Worm (Caenorhabditis elegans) whole organism, L2 larva: ENCODE data around the gene let-805.
A peak's percentile ranks its signal among the peaks of the same experiment; 100 is the strongest.

Experiments
- C34F6.9 ChIP-seq: fragments of 150-350 bp; optimal IDR thresholded peaks from 2 replicates; lab custom pipeline; 2014; ENCODE audit warnings: missing biosample characterization, missing genetic modification characterization
- F13H6.1 ChIP-seq: sonication (generic microtip); optimal IDR thresholded peaks from 2 replicates; lab custom pipeline; 2016; ENCODE audit warnings: missing genetic modification characterization, missing compliant biosample characterization
- R02D3.7 ChIP-seq: fragments of 150-350 bp; optimal IDR thresholded peaks from 2 replicates; lab custom pipeline; 2014; ENCODE audit warnings: missing biosample characterization, missing genetic modification characterization
- Y55F3AM.14 ChIP-seq: fragments of 200-800 bp; sonication (Bioruptor generic); optimal IDR thresholded peaks from 2 replicates; lab custom pipeline; 2018; ENCODE audit warnings: mild to moderate bottlenecking, missing genetic modification characterization, missing compliant biosample characterization
- ZK546.5 ChIP-seq: sonication (generic microtip); optimal IDR thresholded peaks from 2 replicates; lab custom pipeline; 2017; ENCODE audit warnings: missing biosample characterization, missing genetic modification characterization
- alr-1 ChIP-seq: fragments of 150-350 bp; optimal IDR thresholded peaks from 2 replicates; lab custom pipeline; 2014; ENCODE audit warnings: missing biosample characterization, missing genetic modification characterization
- aly-2 ChIP-seq: fragments of 150-350 bp; optimal IDR thresholded peaks from 2 replicates; lab custom pipeline; 2014; ENCODE audit warnings: missing biosample characterization, missing genetic modification characterization
- ama-1 ChIP-seq: fragments of 150-350 bp; optimal IDR thresholded peaks from 2 replicates; lab custom pipeline; 2018; ENCODE audit warnings: inconsistent platforms
- blmp-1 ChIP-seq: sonication (generic microtip); optimal IDR thresholded peaks from 2 replicates; lab custom pipeline; 2017; ENCODE audit warnings: missing genetic modification characterization, mild to moderate bottlenecking, missing compliant biosample characterization, antibody characterized with exemption, moderate library complexity; ENCODE audit not compliant: insufficient read depth
- ceh-16 ChIP-seq: fragments of 150-350 bp; optimal IDR thresholded peaks from 2 replicates; lab custom pipeline; 2014; ENCODE audit warnings: missing biosample characterization, missing genetic modification characterization
- ceh-82 ChIP-seq: fragments of 150-350 bp; optimal IDR thresholded peaks from 2 replicates; lab custom pipeline; 2014; ENCODE audit warnings: missing biosample characterization, missing genetic modification characterization
- crh-2 ChIP-seq: sonication (generic microtip); optimal IDR thresholded peaks from 2 replicates; lab custom pipeline; 2017; ENCODE audit warnings: missing biosample characterization, missing genetic modification characterization
- dmd-4 ChIP-seq: sonication (generic microtip); optimal IDR thresholded peaks from 2 replicates; lab custom pipeline; 2017; ENCODE audit warnings: missing biosample characterization, missing genetic modification characterization
- egl-27 ChIP-seq: sonication (generic microtip); optimal IDR thresholded peaks from 3 replicates; lab custom pipeline; 2017; ENCODE audit warnings: missing biosample characterization, missing genetic modification reagents, missing genetic modification characterization
- elt-1 ChIP-seq: fragments of 150-350 bp; optimal IDR thresholded peaks from 2 replicates; lab custom pipeline; 2014; ENCODE audit warnings: missing biosample characterization, missing genetic modification characterization
- elt-3 ChIP-seq: sonication (generic microtip); optimal IDR thresholded peaks from 2 replicates; lab custom pipeline; 2017; ENCODE audit warnings: missing biosample characterization, missing genetic modification characterization
- fos-1 ChIP-seq: fragments of 150-350 bp; optimal IDR thresholded peaks from 2 replicates; lab custom pipeline; 2014; ENCODE audit warnings: missing biosample characterization, missing genetic modification characterization
- gmeb-1 ChIP-seq: fragments of 150-350 bp; optimal IDR thresholded peaks from 2 replicates; lab custom pipeline; 2014; ENCODE audit warnings: missing biosample characterization, missing genetic modification characterization
- lin-11 ChIP-seq: fragments of 150-350 bp; sonication (generic microtip); optimal IDR thresholded peaks from 2 replicates; lab custom pipeline; 2014; ENCODE audit warnings: missing biosample characterization, missing genetic modification characterization, inconsistent platforms, mixed read lengths
- lin-13 ChIP-seq: fragments of 150-350 bp; optimal IDR thresholded peaks from 2 replicates; lab custom pipeline; 2014; ENCODE audit warnings: missing biosample characterization, missing genetic modification reagents, missing genetic modification characterization
- lin-39 ChIP-seq: fragments of 150-350 bp; optimal IDR thresholded peaks from 2 replicates; lab custom pipeline; 2014; ENCODE audit warnings: missing biosample characterization, missing genetic modification reagents, missing genetic modification characterization
- lsy-2 ChIP-seq, 2 experiments: fragments of 150-350 bp in 1 of 2; sonication (generic microtip) in 1 of 2; optimal IDR thresholded peaks; 2 replicates each; lab custom pipeline; 2014 to 2017; ENCODE audit warnings: missing biosample characterization in 2 of 2, missing genetic modification characterization in 2 of 2
- mab-5 ChIP-seq: fragments of 150-350 bp; optimal IDR thresholded peaks from 2 replicates; lab custom pipeline; 2014; ENCODE audit warnings: missing biosample characterization, missing genetic modification characterization
- mbf-1 ChIP-seq: sonication (generic microtip); optimal IDR thresholded peaks from 2 replicates; lab custom pipeline; 2017; ENCODE audit warnings: missing biosample characterization, missing genetic modification characterization
- mdl-1 ChIP-seq, 2 experiments: fragments of 150-350 bp in 1 of 2; sonication (generic microtip) in 1 of 2; optimal IDR thresholded peaks; 2 replicates each; lab custom pipeline; 2017; ENCODE audit warnings: missing biosample characterization in 2 of 2, missing genetic modification characterization in 2 of 2
- nhr-10 ChIP-seq: sonication (generic microtip); optimal IDR thresholded peaks from 2 replicates; lab custom pipeline; 2017; ENCODE audit warnings: missing biosample characterization, missing genetic modification characterization
- nhr-11 ChIP-seq: fragments of 150-350 bp; optimal IDR thresholded peaks from 2 replicates; lab custom pipeline; 2014; ENCODE audit warnings: missing biosample characterization, missing genetic modification characterization
- nhr-12 ChIP-seq: fragments of 150-350 bp; optimal IDR thresholded peaks from 2 replicates; lab custom pipeline; 2014; ENCODE audit warnings: missing biosample characterization, missing genetic modification characterization
- nhr-129 ChIP-seq: fragments of 150-350 bp; optimal IDR thresholded peaks from 2 replicates; lab custom pipeline; 2014; ENCODE audit warnings: missing biosample characterization, missing genetic modification characterization
- nhr-21 ChIP-seq: fragments of 150-350 bp; optimal IDR thresholded peaks from 2 replicates; lab custom pipeline; 2014; ENCODE audit warnings: missing biosample characterization, missing genetic modification characterization
- nhr-23 ChIP-seq: fragments of 150-350 bp; optimal IDR thresholded peaks from 2 replicates; lab custom pipeline; 2014; ENCODE audit warnings: missing biosample characterization, missing genetic modification reagents, missing genetic modification characterization
- nhr-237 ChIP-seq: fragments of 150-350 bp; optimal IDR thresholded peaks from 2 replicates; lab custom pipeline; 2014; ENCODE audit warnings: missing biosample characterization, missing genetic modification characterization
- nhr-25 ChIP-seq: fragments of 150-350 bp; sonication (generic microtip); optimal IDR thresholded peaks from 3 replicates; lab custom pipeline; 2014; ENCODE audit warnings: missing biosample characterization, missing genetic modification characterization
- nhr-6 ChIP-seq: fragments of 150-350 bp; optimal IDR thresholded peaks from 2 replicates; lab custom pipeline; 2014; ENCODE audit warnings: missing biosample characterization, missing genetic modification characterization
- nhr-77 ChIP-seq: fragments of 150-350 bp; optimal IDR thresholded peaks from 2 replicates; lab custom pipeline; 2014; ENCODE audit warnings: missing biosample characterization, missing genetic modification characterization
- peb-1 ChIP-seq: fragments of 150-350 bp; optimal IDR thresholded peaks from 2 replicates; lab custom pipeline; 2014; ENCODE audit warnings: missing biosample characterization, missing genetic modification characterization
- sem-4 ChIP-seq: fragments of 150-350 bp; optimal IDR thresholded peaks from 2 replicates; lab custom pipeline; 2014; ENCODE audit warnings: missing biosample characterization, missing genetic modification reagents, missing genetic modification characterization
- skn-1 ChIP-seq: sonication (generic microtip); optimal IDR thresholded peaks from 2 replicates; lab custom pipeline; 2017; ENCODE audit warnings: missing biosample characterization, missing genetic modification characterization
- sma-3 ChIP-seq: sonication (generic microtip); optimal IDR thresholded peaks from 2 replicates; lab custom pipeline; 2016; ENCODE audit warnings: missing genetic modification reagents, missing genetic modification characterization, missing compliant biosample characterization
- sma-9 ChIP-seq, 2 experiments: fragments of 150-350 bp in 1 of 2; sonication (generic microtip) in 1 of 2; optimal IDR thresholded peaks; 2 replicates each; lab custom pipeline; 2014 to 2016; ENCODE audit warnings: missing genetic modification characterization in 2 of 2, mild to moderate bottlenecking in 1 of 2, missing biosample characterization in 1 of 2, missing compliant biosample characterization in 1 of 2, missing genetic modification reagents in 1 of 2, moderate library complexity in 1 of 2
- snpc-4 ChIP-seq: fragments of 150-350 bp; optimal IDR thresholded peaks from 2 replicates; lab custom pipeline; 2014; ENCODE audit warnings: missing biosample characterization, missing genetic modification characterization
- unc-39 ChIP-seq: fragments of 150-350 bp; optimal IDR thresholded peaks from 2 replicates; lab custom pipeline; 2014; ENCODE audit warnings: missing biosample characterization, missing genetic modification characterization
- unc-55 ChIP-seq: fragments of 150-350 bp; sonication (generic microtip); optimal IDR thresholded peaks from 3 replicates; lab custom pipeline; 2014; ENCODE audit warnings: missing biosample characterization, missing genetic modification reagents, missing genetic modification characterization
- unc-62 ChIP-seq: fragments of 150-350 bp; optimal IDR thresholded peaks from 2 replicates; lab custom pipeline; 2014; ENCODE audit warnings: missing biosample characterization, missing genetic modification reagents, missing genetic modification characterization
- zag-1 ChIP-seq: fragments of 150-350 bp; optimal IDR thresholded peaks from 2 replicates; lab custom pipeline; 2014; ENCODE audit warnings: missing biosample characterization, missing genetic modification characterization
- ztf-1 ChIP-seq: fragments of 200-800 bp; sonication (Bioruptor generic); conservative IDR thresholded peaks from 2 replicates; pipeline ENCODE4 v1.3.6; 2022; ENCODE audit warnings: missing genetic modification characterization, missing compliant biosample characterization
- ztf-11 ChIP-seq: sonication (generic microtip); optimal IDR thresholded peaks from 2 replicates; lab custom pipeline; 2017; ENCODE audit warnings: missing biosample characterization, missing genetic modification characterization
- ztf-4 ChIP-seq: fragments of 150-350 bp; optimal IDR thresholded peaks from 2 replicates; lab custom pipeline; 2014; ENCODE audit warnings: missing biosample characterization, missing genetic modification characterization

The let-805 gene

DNA sequence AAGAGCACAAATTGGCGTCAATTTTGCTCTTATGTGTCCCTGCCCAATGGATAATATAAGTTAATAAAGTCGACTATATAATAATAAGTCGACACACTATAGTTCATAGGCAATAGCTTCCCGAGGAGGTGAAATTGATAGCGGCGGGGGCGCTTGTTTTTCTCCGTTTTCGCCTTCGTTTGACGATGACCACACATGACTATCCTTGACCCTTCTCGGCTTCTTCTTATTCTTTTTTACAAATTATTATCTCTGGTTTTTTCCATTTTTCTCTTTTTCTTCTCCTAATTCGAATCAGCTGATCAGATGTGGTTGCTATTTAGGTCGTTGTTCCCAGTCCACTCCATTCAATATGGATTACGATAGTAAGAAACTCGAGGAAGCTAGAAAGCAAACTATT is 29.2 kb upstream of the let-805 start, which contains the start of gene acbp-8:
Gene acbp-8, plus strand, starts transcription at position 324 of the 400 bp plus-strand sequence.
- TF ChIP-seq blmp-1 (tag; lab: Kevin White, UChicago) (peak; percentile 19), nhr-21 (tag; lab: Kevin White, UChicago) (peak; percentile 9), mbf-1 (no peak)
- TF ChIP-seq, all 48 proteins: peak for 2

- peak in 1 of 2 experiments; percentile 46 for TF ChIP-seq lsy-2 (tag; optimal IDR thresholded peaks at IDR 0.05; lab: Kevin White, UChicago)
- TF ChIP-seq egl-27 (tag; lab: Kevin White, UChicago), result peak; percentile 40
- no peak for TF ChIP-seq unc-55
- TF ChIP-seq lin-11, result no peak
- no peak for TF ChIP-seq Y55F3AM.14 (GFP tag; lab: Kevin White, UChicago)
- TF ChIP-seq sem-4 (tag; lab: Kevin White, UChicago), result no peak
- no peak for TF ChIP-seq fos-1 (tag; lab: Kevin White, UChicago)
- TF ChIP-seq zag-1 (tag; lab: Kevin White, UChicago), result no peak
- TF ChIP-seq nhr-77 (tag; lab: Kevin White, UChicago), result no peak
- no peak for TF ChIP-seq alr-1
- no peak for TF ChIP-seq nhr-6 (tag; lab: Kevin White, UChicago)
- peak; percentile 6 for TF ChIP-seq sma-3 (GFP tag; lab: Kevin White, UChicago)
- no peak for TF ChIP-seq mab-5 (tag; lab: Kevin White, UChicago)
- no peak for TF ChIP-seq ZK546.5 (tag; lab: Kevin White, UChicago)
- no peak for TF ChIP-seq nhr-23 (tag; lab: Kevin White, UChicago)
- no peak for TF ChIP-seq crh-2 (tag; lab: Kevin White, UChicago)
- TF ChIP-seq sma-9 (GFP tag; optimal IDR thresholded peaks at IDR 0.05; lab: Kevin White, UChicago), result peak; percentile 69
- TF ChIP-seq sma-9 (tag; optimal IDR thresholded peaks at IDR 0.05; lab: Kevin White, UChicago), result no peak
- no peak for TF ChIP-seq unc-62 (GFP tag; lab: Kevin White, UChicago)
- TF ChIP-seq R02D3.7 (tag; lab: Kevin White, UChicago), result no peak
- no peak for TF ChIP-seq mbf-1
- TF ChIP-seq ztf-4 (tag; lab: Kevin White, UChicago), result no peak
- no peak for TF ChIP-seq ama-1 (lab: Kevin White, UChicago)
- peak; percentile 70 for TF ChIP-seq nhr-21 (tag; lab: Kevin White, UChicago)
- TF ChIP-seq blmp-1 (tag; lab: Kevin White, UChicago), result peak; percentile 84
- no peak for TF ChIP-seq ztf-11 (tag; lab: Kevin White, UChicago)
- TF ChIP-seq nhr-11 (tag; lab: Kevin White, UChicago), result no peak
- TF ChIP-seq nhr-12 (tag; lab: Kevin White, UChicago), result no peak
- TF ChIP-seq elt-3 (tag; lab: Kevin White, UChicago), result no peak
- TF ChIP-seq nhr-129, result no peak
- TF ChIP-seq nhr-10 (tag; lab: Kevin White, UChicago), result no peak
- TF ChIP-seq snpc-4 (tag; lab: Kevin White, UChicago), result no peak
- peak; percentile 21 for TF ChIP-seq nhr-25 (tag; lab: Kevin White, UChicago)
- TF ChIP-seq mdl-1 (tag; optimal IDR thresholded peaks at IDR 0.05; lab: Kevin White, UChicago), result no peak
- TF ChIP-seq F13H6.1 (tag; lab: Kevin White, UChicago), result no peak
- no peak for TF ChIP-seq peb-1 (tag; lab: Kevin White, UChicago)
- TF ChIP-seq ztf-1 (GFP tag; lab: Robert Waterston, UW), result 0 out of 2 replicates have a peak, but pooled peaks have one; percentile 54
- TF ChIP-seq lin-13 (GFP tag; lab: Kevin White, UChicago), result no peak
- no peak for TF ChIP-seq C34F6.9
- TF ChIP-seq ceh-82 (tag; lab: Kevin White, UChicago), result no peak
- peak; percentile 73 for TF ChIP-seq elt-1 (tag; lab: Kevin White, UChicago)
- TF ChIP-seq unc-39 (tag; lab: Kevin White, UChicago), result no peak
- TF ChIP-seq ceh-16 (tag; lab: Kevin White, UChicago), result peak; percentile 83
- TF ChIP-seq nhr-237 (tag; lab: Kevin White, UChicago), result no peak
- no peak for TF ChIP-seq gmeb-1
- TF ChIP-seq dmd-4 (tag; lab: Kevin White, UChicago), result no peak
- no peak for TF ChIP-seq skn-1 (tag; lab: Kevin White, UChicago)
- no peak for TF ChIP-seq aly-2 (tag; lab: Kevin White, UChicago)
- TF ChIP-seq lin-39, result no peak
- TF ChIP-seq, all 48 proteins: peak for 10
These were observed 25.0 kb upstream of the let-805 start for ce11 chrIII:2632819-2633398.
